Worm (Caenorhabditis elegans) whole organism, dauer: ENCODE results near the gene nspb-2.

Experiments
- unc-62 ChIP-seq: sonication (generic microtip); optimal IDR thresholded peaks from 2 replicates; lab custom pipeline; 2017; ENCODE audit warnings: missing biosample characterization, missing genetic modification reagents, missing genetic modification characterization

The nspb-2 gene

DNA sequence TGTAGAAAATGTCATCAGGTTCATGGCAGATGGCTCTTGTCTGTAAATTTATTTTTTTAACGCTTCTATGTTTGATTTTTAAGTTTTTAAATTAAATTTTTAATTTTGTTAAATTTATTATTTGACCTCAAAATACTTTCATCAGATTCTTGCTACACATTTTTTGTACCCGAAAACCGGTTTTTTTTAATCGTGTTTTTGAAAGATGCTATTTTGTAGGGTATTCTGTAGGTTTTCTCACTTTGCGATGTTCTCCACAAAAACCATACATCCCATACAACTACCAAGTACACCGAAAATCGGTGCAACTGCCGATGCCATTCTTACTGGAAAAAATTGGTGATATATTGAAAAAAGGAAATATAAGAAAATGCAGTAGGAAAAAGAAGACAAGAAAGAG is 14.4 kb downstream of the nspb-2 start, which contains the start of gene nstp-2:
nstp-2 (minus strand) TSS at position 326 of the 400 bp plus-strand sequence.
- no peak for TF ChIP-seq unc-62 (GFP tag; lab: Kevin White, UChicago)

DNA sequence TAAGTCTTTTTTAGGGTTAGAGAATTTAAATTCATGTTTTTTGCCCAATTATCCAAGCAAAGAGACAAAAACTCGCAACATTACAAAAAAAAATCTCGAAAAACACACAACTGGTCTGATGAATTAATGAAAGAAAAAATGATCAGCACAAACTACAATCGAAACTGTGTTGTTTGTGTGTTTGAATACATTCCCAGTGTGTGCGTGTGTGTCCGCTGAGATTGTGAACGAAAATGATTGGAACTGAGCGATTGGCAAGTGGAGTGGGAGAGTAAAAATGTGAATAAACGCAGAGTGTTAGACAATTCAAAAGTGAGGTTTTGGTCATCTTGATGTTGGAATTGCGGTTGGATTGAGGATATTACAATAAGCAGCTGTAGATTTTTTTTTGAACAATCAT is 15.1 kb downstream of the nspb-2 start:
- no peak for TF ChIP-seq unc-62 (GFP tag; lab: Kevin White, UChicago)

DNA sequence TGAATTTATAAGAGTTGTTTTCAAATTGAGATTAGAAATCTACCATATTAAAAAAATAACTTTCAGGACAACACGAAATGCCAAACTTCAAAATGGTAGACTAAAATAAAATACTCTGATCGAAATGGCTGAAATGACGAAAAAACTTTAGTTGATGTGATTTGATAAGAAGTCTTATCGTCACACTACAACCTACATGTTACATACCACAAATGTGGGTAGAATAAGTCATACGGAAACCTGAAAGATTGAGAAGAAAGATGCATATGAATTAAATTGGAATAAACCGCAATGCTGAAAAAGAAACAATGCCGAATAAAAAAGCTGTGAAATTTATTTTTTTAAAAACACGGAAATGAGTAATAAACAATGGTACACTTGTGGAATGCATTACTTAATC is 15.6 kb downstream of the nspb-2 start:
- no peak for TF ChIP-seq unc-62 (GFP tag; lab: Kevin White, UChicago)

ce11 chrIV:6613296-6613695 is 21.8 kb downstream of the nspb-2 start, which contains the start of gene drh-1:
Gene drh-1, minus strand, starts transcription at chrIV:6613353.
- TF ChIP-seq unc-62 (GFP tag; lab: Kevin White, UChicago), result no peak

- TF ChIP-seq unc-62 (GFP tag; lab: Kevin White, UChicago), result no peak
These were observed 27.1 kb downstream of the nspb-2 start for ce11 chrIV:6618607-6619006.

ce11 chrIV:6621252-6621651 is 29.8 kb downstream of the nspb-2 start, which contains the start of gene C01B10.3:
Gene C01B10.3, minus strand, starts transcription at chrIV:6621352.
- no peak for TF ChIP-seq unc-62 (GFP tag; lab: Kevin White, UChicago)

DNA sequence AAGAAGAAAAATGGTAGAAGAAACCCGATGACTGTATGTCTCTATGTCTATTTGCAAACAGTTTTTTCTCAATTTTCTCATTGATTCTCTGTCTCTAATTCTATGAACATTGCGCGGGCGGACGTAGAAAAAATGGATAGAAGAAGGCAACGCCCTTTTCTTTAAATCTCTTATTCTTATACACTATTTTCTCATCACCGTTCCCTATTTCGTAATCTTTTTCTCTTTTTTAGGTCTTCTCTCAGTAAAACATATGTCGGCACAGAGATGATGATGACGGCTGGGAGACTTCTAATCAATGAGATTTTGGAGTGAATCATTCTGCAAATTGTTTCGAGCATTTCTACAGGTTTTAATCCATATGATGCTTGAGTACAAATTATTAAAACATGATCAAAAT is 30.6 kb downstream of the nspb-2 start:
- no peak for TF ChIP-seq unc-62 (GFP tag; lab: Kevin White, UChicago)

- TF ChIP-seq unc-62 (GFP tag; lab: Kevin White, UChicago), result no peak
These were observed 31.9 kb downstream of the nspb-2 start, which contains the start of gene C01B10.44 for ce11 chrIV:6623390-6623789. Gene C01B10.44, plus strand, starts transcription at chrIV:6623690.

DNA sequence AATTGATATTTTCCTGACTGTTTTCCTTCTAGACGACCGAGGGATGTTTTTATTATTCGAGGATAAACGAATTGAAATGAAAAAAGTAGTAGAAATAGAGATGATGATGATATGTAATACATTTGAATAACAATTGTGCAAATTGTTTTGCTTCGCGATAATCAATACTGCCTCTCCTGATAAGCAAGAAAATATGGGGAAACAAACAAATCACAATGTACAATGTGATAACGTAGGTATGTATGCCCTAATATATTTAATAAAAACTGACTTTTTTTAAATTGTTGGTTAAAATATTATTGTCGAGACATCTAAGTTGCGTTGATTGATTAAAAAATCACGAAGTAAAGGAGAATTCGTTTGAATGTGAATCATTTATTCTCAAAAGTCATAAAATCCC is 36.3 kb downstream of the nspb-2 start, which contains the start of gene cest-5.2:
cest-5.2 (minus strand) TSS at position 128 of the 400 bp plus-strand sequence.
- no peak for TF ChIP-seq unc-62 (GFP tag; lab: Kevin White, UChicago)

DNA sequence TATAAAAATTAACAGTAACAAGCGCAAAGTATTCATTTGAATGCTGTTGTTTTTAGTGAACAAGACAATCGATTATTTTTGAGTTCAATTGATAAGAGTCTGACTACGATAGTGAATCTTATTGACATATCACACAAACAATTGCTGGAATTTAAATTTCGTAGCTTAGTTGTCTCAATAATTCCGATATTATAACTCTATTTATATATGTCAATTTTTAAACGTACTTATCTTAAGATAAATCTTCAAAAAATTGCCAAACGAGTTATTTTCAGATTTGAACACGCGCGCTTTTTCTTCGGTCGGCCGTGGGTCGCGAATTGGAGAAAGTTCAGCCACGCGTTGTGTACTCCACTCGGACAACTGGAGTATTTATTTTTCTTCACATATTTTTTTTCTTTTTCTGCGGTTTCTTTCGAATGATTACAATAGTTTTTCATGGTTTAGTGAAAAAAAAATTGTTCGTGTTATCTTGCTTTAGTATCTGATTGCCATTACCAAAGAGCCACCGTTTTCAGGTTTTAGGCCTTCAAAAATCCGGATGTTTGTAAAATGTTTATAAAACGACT is 40.3 kb downstream of the nspb-2 start, which contains the start of the genes cest-5.1 and C01B10.9:
cest-5.1 (minus strand) TSS at position 51 of the 569 bp plus-strand sequence.
C01B10.9 (plus strand) TSS at position 519 of the 569 bp plus-strand sequence.
- no peak for TF ChIP-seq unc-62 (GFP tag; lab: Kevin White, UChicago)

DNA sequence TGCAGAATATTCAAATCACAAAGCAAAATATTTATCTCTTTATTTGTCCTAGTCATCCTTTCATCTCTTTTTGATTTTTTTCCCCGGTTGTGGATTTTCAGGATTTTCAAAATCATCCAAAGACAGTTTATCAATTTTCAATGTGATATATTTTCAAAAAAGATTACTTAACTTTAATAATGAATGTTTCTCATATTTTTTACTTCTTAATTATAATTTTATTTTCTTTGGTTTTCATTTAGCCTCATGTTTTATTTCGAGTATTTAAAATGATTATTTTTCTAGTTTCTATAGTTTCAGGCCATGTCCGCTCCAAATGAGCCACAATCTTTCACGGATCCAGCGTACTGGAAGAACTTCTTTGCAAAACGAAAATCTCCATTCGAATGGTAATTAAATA is 43.3 kb downstream of the nspb-2 start, which contains the start of gene metl-13:
metl-13 (plus strand) TSS at position 301 of the 400 bp plus-strand sequence.
- TF ChIP-seq unc-62 (GFP tag; lab: Kevin White, UChicago), result no peak

DNA sequence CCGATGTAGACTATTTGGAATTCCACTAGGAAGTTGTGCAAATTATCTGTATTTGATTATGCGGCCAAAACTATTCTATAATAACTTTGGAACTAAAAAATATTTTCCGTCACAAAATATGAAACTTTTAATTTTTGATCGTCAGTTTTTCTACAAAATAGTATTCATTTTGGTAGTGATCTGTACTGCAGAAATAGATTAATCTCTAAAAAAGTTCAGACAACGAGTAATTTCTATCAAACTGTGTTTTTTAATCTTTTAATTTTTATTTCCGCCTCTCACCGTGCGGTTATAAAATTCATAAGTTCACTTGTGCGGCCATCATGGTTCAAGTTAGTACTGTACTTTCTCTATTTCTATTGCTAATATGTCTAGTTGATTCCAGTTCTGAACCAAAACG is 46.8 kb downstream of the nspb-2 start, which contains the start of gene C01B10.7:
C01B10.7 (plus strand) TSS at position 301 of the 400 bp plus-strand sequence.
- no peak for TF ChIP-seq unc-62 (GFP tag; lab: Kevin White, UChicago)

DNA sequence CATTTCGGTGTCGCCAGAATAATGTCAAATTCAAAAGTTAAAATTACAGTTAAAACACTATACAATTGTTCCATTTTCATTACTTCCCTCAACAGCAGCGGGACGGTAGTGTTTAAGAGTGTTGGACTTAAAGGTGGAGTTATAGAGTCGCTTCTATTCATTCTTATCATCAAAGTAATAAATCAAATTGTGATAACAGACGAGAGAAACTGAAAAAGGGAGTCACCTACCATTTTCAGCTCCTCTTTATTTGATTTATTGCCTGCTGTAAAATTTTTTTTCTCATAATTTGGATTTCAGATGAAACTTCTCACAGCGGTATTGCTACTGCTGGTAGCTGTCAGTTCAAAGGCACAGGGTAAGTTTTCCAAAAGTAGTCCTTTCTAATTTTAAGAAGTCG is 48.4 kb downstream of the nspb-2 start, which contains the start of gene C01B10.6:
C01B10.6 (plus strand) TSS at position 301 of the 400 bp plus-strand sequence.
- no peak for TF ChIP-seq unc-62 (GFP tag; lab: Kevin White, UChicago)
